Worm (Caenorhabditis elegans) whole organism, mixed stage, embryonic: Measurements from ENCODE around the gene T22C8.6.

Source experiments
- ceh-39 ChIP-seq: fragments of 150-350 bp; optimal IDR thresholded peaks from 2 replicates; lab custom pipeline; 2014; ENCODE audit warnings: missing biosample characterization, missing genetic modification characterization
- ceh-43 ChIP-seq: fragments of 200-800 bp; sonication (Bioruptor generic); optimal IDR thresholded peaks from 2 replicates; lab custom pipeline; 2018; ENCODE audit warnings: mild to moderate bottlenecking, missing genetic modification characterization, moderate library complexity, missing compliant biosample characterization
- ces-1 ChIP-seq: fragments of 150-350 bp; optimal IDR thresholded peaks from 2 replicates; lab custom pipeline; 2014; ENCODE audit warnings: missing biosample characterization, missing genetic modification reagents, missing genetic modification characterization
- elt-1 ChIP-seq: sonication (generic microtip); optimal IDR thresholded peaks from 2 replicates; lab custom pipeline; 2017; ENCODE audit warnings: missing genetic modification characterization, mild to moderate bottlenecking, missing compliant biosample characterization, antibody characterized with exemption, moderate library complexity, borderline replicate concordance; ENCODE audit not compliant: insufficient read depth
- elt-3 ChIP-seq: fragments of 150-350 bp; optimal IDR thresholded peaks from 2 replicates; lab custom pipeline; 2014; ENCODE audit warnings: missing biosample characterization, missing genetic modification characterization
- lin-13 ChIP-seq: fragments of 150-350 bp; optimal IDR thresholded peaks from 2 replicates; lab custom pipeline; 2014; ENCODE audit warnings: missing biosample characterization, missing genetic modification characterization
- lsy-2 ChIP-seq: fragments of 150-350 bp; optimal IDR thresholded peaks from 2 replicates; lab custom pipeline; 2014; ENCODE audit warnings: missing biosample characterization, missing genetic modification characterization
- mep-1 ChIP-seq: fragments of 150-350 bp; optimal IDR thresholded peaks from 2 replicates; lab custom pipeline; 2017; ENCODE audit warnings: missing biosample characterization, missing genetic modification reagents, missing genetic modification characterization, inconsistent platforms
- nhr-12 ChIP-seq: fragments of 150-350 bp; optimal IDR thresholded peaks from 2 replicates; lab custom pipeline; 2014; ENCODE audit warnings: missing biosample characterization, missing genetic modification characterization
- nhr-237 ChIP-seq: fragments of 150-350 bp; optimal IDR thresholded peaks from 2 replicates; lab custom pipeline; 2014; ENCODE audit warnings: missing biosample characterization, missing genetic modification characterization
- nhr-76 ChIP-seq: sonication (generic microtip); optimal IDR thresholded peaks from 2 replicates; lab custom pipeline; 2017; ENCODE audit warnings: missing biosample characterization, missing genetic modification characterization
- pha-4 ChIP-seq: fragments of 150-350 bp; optimal IDR thresholded peaks from 2 replicates; lab custom pipeline; 2018; ENCODE audit warnings: missing biosample characterization, missing genetic modification reagents, missing genetic modification characterization
- snpc-4 ChIP-seq: fragments of 150-350 bp; optimal IDR thresholded peaks from 2 replicates; lab custom pipeline; 2014; ENCODE audit warnings: missing biosample characterization, missing genetic modification characterization
- unc-39 ChIP-seq: fragments of 150-350 bp; optimal IDR thresholded peaks from 2 replicates; lab custom pipeline; 2014; ENCODE audit warnings: missing biosample characterization, missing genetic modification characterization

DNA sequence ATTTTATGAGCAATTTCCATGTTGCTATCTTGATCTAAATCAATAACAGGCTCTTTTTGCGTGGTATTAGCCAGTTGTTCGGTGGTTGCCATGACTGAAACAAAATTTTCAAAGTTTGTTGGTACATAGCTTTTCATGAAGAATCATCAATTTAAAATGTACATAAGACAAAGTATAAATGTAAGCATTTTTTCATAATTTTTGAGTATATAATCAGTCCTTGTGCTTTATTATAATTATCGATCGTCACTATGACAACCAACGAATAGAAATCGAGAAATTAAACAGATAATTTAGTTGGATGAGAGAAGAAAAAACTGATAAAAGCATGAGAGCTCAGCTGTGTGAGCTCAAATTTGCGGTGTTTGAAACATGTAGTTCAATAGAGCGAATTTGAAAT lies 8.2 kb downstream of the T22C8.6 start, which contains the start of gene T22C8.3:
- TF ChIP-seq mep-1 (tag; lab: Kevin White, UChicago) (no peak), snpc-4 (tag; lab: Kevin White, UChicago) (no peak), lsy-2 (tag; lab: Kevin White, UChicago) (no peak), nhr-237 (no peak), ceh-43 (GFP tag; lab: Kevin White, UChicago) (no peak), lin-13 (tag; lab: Kevin White, UChicago) (no peak), elt-3 (tag; lab: Kevin White, UChicago) (no peak), elt-1 (tag; lab: Kevin White, UChicago) (no peak), unc-39 (tag; lab: Kevin White, UChicago) (no peak), ceh-39 (tag; lab: Kevin White, UChicago) (no peak), nhr-76 (tag; lab: Kevin White, UChicago) (no peak), nhr-12 (tag; lab: Kevin White, UChicago) (no peak), pha-4 (tag; lab: Kevin White, UChicago) (no peak), ces-1 (no peak)
